Fruit fly (Drosophila melanogaster) whole organism, pupa: Measurements from ENCODE around the gene CG42353.

Experiments
- CG12605 ChIP-seq: fragments of 200-800 bp; sonication (Bioruptor generic); IDR thresholded peaks from 2 replicates; pipeline ENCODE4 v1.3.6; 2022; ENCODE audit warnings: missing biosample characterization, missing genetic modification characterization
- CG34367 ChIP-seq: fragments of 200-800 bp; sonication (Bioruptor generic); optimal IDR thresholded peaks from 2 replicates; lab custom pipeline; 2018; ENCODE audit warnings: missing biosample characterization, mild to moderate bottlenecking, missing genetic modification characterization
- Pif1B ChIP-seq: fragments of 200-800 bp; sonication (Bioruptor generic); optimal IDR thresholded peaks from 3 replicates; lab custom pipeline; 2016; ENCODE audit warnings: missing biosample characterization, missing genetic modification characterization
- Snoo ChIP-seq: fragments of 200-800 bp; sonication (Bioruptor generic); optimal IDR thresholded peaks from 3 replicates; lab custom pipeline; 2017; ENCODE audit warnings: missing biosample characterization, mild to moderate bottlenecking, missing genetic modification characterization, inconsistent platforms
- gl ChIP-seq: fragments of 200-800 bp; sonication (Bioruptor generic); optimal IDR thresholded peaks from 2 replicates; lab custom pipeline; 2018; ENCODE audit warnings: missing biosample characterization, mild to moderate bottlenecking, missing genetic modification characterization
- rn ChIP-seq: fragments of 200-800 bp; sonication (Bioruptor generic); IDR thresholded peaks from 2 replicates; pipeline ENCODE4 v1.3.6; 2022; ENCODE audit warnings: missing biosample characterization, missing genetic modification characterization

DNA sequence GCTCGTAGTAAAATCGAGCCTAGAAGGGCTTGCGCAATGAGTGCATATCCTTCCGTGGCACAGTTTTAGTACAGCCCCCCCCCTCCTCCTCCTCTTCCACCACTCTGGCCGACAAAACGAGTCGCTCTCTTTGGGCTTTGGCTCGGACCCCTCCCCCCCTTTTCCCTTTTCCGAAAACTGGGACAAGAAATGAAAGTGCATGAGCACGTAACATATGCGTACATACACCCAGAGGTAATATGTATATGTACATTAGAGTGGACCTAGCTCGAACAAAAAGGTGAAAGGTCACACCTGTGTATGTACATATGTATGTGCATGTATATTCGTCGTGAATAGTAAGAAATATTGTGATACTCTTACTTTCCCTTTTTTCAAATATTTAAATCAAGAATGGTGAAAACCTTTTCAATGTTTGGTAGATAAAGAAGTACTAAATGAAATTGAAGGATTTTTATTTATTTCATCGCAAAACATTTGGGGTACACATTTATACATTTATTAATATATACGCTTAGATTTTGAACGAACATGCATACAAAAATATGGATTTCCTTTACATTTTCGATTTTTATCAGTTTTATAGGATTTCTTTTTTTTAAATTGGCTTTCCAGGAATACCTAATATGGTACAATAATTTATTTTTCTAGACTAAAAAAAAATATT, 12.0 kb downstream of the CG42353 start:
- TF ChIP-seq rn (GFP tag; lab: Robert Waterston, UW) = no peak
- TF ChIP-seq Snoo = no peak
- TF ChIP-seq gl = no peak
- peak; percentile 17 for TF ChIP-seq Pif1B (GFP tag; lab: Kevin White, UChicago)
- TF ChIP-seq CG12605 (GFP tag; lab: Robert Waterston, UW) = 0 out of 2 replicates have a peak, but pooled peaks have one; percentile 26
- TF ChIP-seq CG34367 (tag; lab: Kevin White, UChicago) = no peak
